Fruit fly (Drosophila melanogaster) whole organism, prepupa: ENCODE data around the gene CG5062.

Source experiments
- Blimp-1 ChIP-seq: fragments of 200-800 bp; sonication (Bioruptor generic); optimal IDR thresholded peaks from 3 replicates; lab custom pipeline; 2017; ENCODE audit warnings: missing biosample characterization, missing genetic modification characterization, mild to moderate bottlenecking, moderate library complexity, missing genetic modification reagents
- CG11294 ChIP-seq: fragments of 200-800 bp; sonication (Bioruptor generic); IDR thresholded peaks from 2 replicates; pipeline ENCODE4 v1.3.6; 2022; ENCODE audit warnings: missing biosample characterization, missing genetic modification characterization
- CG11762 ChIP-seq: fragments of 200-800 bp; sonication (Bioruptor generic); optimal IDR thresholded peaks from 3 replicates; lab custom pipeline; 2016; ENCODE audit warnings: missing biosample characterization, missing genetic modification characterization; ENCODE audit not compliant: insufficient read depth
- CG1621 ChIP-seq: fragments of 200-800 bp; sonication (Bioruptor generic); optimal IDR thresholded peaks from 3 replicates; lab custom pipeline; 2018; ENCODE audit warnings: missing biosample characterization, mild to moderate bottlenecking, missing genetic modification characterization
- CG16779 ChIP-seq: fragments of 200-800 bp; sonication (Bioruptor generic); optimal IDR thresholded peaks from 3 replicates; lab custom pipeline; 2017; ENCODE audit warnings: missing biosample characterization, mild to moderate bottlenecking, missing genetic modification characterization
- CG3032 ChIP-seq: fragments of 200-800 bp; optimal IDR thresholded peaks from 2 replicates; lab custom pipeline; 2019; ENCODE audit warnings: missing biosample characterization, mild to moderate bottlenecking, missing genetic modification characterization, moderate library complexity
- CG31627 ChIP-seq: fragments of 200-800 bp; sonication (Bioruptor generic); optimal IDR thresholded peaks from 3 replicates; lab custom pipeline; 2016; ENCODE audit warnings: missing biosample characterization, missing genetic modification characterization
- CG32006 ChIP-seq: fragments of 200-800 bp; sonication (Bioruptor generic); optimal IDR thresholded peaks from 3 replicates; lab custom pipeline; 2017; ENCODE audit warnings: missing biosample characterization, mild to moderate bottlenecking, missing genetic modification characterization
- CG34406 ChIP-seq: fragments of 200-800 bp; sonication (Bioruptor generic); optimal IDR thresholded peaks from 3 replicates; lab custom pipeline; 2016; ENCODE audit warnings: missing biosample characterization, missing genetic modification characterization
- CG3919 ChIP-seq: fragments of 200-800 bp; sonication (Bioruptor generic); optimal IDR thresholded peaks from 3 replicates; lab custom pipeline; 2016; ENCODE audit warnings: missing biosample characterization, missing genetic modification characterization
- CG6163 ChIP-seq: fragments of 200-800 bp; sonication (Bioruptor generic); IDR thresholded peaks from 3 replicates; pipeline ENCODE4 v1.3.6; 2022; ENCODE audit warnings: missing biosample characterization, missing genetic modification characterization
- CG6792 ChIP-seq: fragments of 200-800 bp; sonication (Bioruptor generic); optimal IDR thresholded peaks from 3 replicates; lab custom pipeline; 2016; ENCODE audit warnings: missing biosample characterization, missing genetic modification characterization
- CG6808 ChIP-seq: fragments of 200-800 bp; sonication (Bioruptor generic); optimal IDR thresholded peaks from 3 replicates; lab custom pipeline; 2017; ENCODE audit warnings: missing biosample characterization, missing genetic modification characterization, mild to moderate bottlenecking, moderate library complexity, missing genetic modification reagents
- CG6854 ChIP-seq: fragments of 200-800 bp; sonication (Bioruptor generic); optimal IDR thresholded peaks from 2 replicates; lab custom pipeline; 2017; ENCODE audit warnings: missing biosample characterization, mild to moderate bottlenecking, missing genetic modification characterization
- CG8319 ChIP-seq: fragments of 200-800 bp; sonication (Bioruptor generic); optimal IDR thresholded peaks from 3 replicates; lab custom pipeline; 2016; ENCODE audit warnings: missing biosample characterization, missing genetic modification characterization
- CG8632 ChIP-seq: fragments of 200-800 bp; sonication (Bioruptor generic); optimal IDR thresholded peaks from 3 replicates; lab custom pipeline; 2016; ENCODE audit warnings: missing biosample characterization, missing genetic modification characterization
- CG9139 ChIP-seq: fragments of 200-800 bp; sonication (Bioruptor generic); optimal IDR thresholded peaks from 3 replicates; lab custom pipeline; 2017; ENCODE audit warnings: missing biosample characterization, mild to moderate bottlenecking, missing genetic modification characterization
- Eip78C ChIP-seq: fragments of 200-800 bp; sonication (Bioruptor generic); peaks from one replicate; lab custom pipeline; 2016; ENCODE audit warnings: missing biosample characterization, missing genetic modification characterization
- Ets21C ChIP-seq: fragments of 200-800 bp; sonication (Bioruptor generic); optimal IDR thresholded peaks from 3 replicates; lab custom pipeline; 2016; ENCODE audit warnings: missing biosample characterization, missing genetic modification characterization
- Ets96B ChIP-seq: fragments of 200-800 bp; optimal IDR thresholded peaks from 2 replicates; lab custom pipeline; 2019; ENCODE audit warnings: missing biosample characterization, mild to moderate bottlenecking, missing genetic modification characterization, moderate library complexity
- Hr4 ChIP-seq: fragments of 200-800 bp; sonication (Bioruptor generic); optimal IDR thresholded peaks from 3 replicates; lab custom pipeline; 2016; ENCODE audit warnings: missing biosample characterization, missing genetic modification characterization
- Lpt ChIP-seq: fragments of 200-800 bp; sonication (Bioruptor generic); optimal IDR thresholded peaks from 3 replicates; lab custom pipeline; 2016; ENCODE audit warnings: missing biosample characterization, missing genetic modification characterization
- Met ChIP-seq: fragments of 200-800 bp; sonication (Bioruptor generic); optimal IDR thresholded peaks from 3 replicates; lab custom pipeline; 2016; ENCODE audit warnings: missing biosample characterization, missing genetic modification characterization
- Smox ChIP-seq: fragments of 200-800 bp; sonication (Bioruptor generic); optimal IDR thresholded peaks from 3 replicates; lab custom pipeline; 2016; ENCODE audit warnings: missing biosample characterization, missing genetic modification characterization
- Sox102F ChIP-seq: fragments of 200-800 bp; sonication (Bioruptor generic); optimal IDR thresholded peaks from 2 replicates; lab custom pipeline; 2016; ENCODE audit warnings: missing biosample characterization, mild to moderate bottlenecking, missing genetic modification characterization
- Sox15 ChIP-seq: fragments of 200-800 bp; sonication (Bioruptor generic); optimal IDR thresholded peaks from 3 replicates; lab custom pipeline; 2016; ENCODE audit warnings: missing biosample characterization, missing genetic modification characterization
- achi ChIP-seq: fragments of 200-800 bp; sonication (Bioruptor generic); optimal IDR thresholded peaks from 3 replicates; lab custom pipeline; 2016; ENCODE audit warnings: missing biosample characterization, missing genetic modification characterization
- fkh ChIP-seq: fragments of 200-800 bp; sonication (Bioruptor generic); optimal IDR thresholded peaks from 3 replicates; lab custom pipeline; 2017; ENCODE audit warnings: missing biosample characterization, mild to moderate bottlenecking, missing genetic modification characterization, moderate library complexity
- lz ChIP-seq: fragments of 200-800 bp; sonication (Bioruptor generic); optimal IDR thresholded peaks from 3 replicates; lab custom pipeline; 2016; ENCODE audit warnings: missing biosample characterization, missing genetic modification characterization
- pdm3 ChIP-seq: fragments of 200-800 bp; sonication (Bioruptor generic); optimal IDR thresholded peaks from 3 replicates; lab custom pipeline; 2016; ENCODE audit warnings: missing biosample characterization, missing genetic modification characterization
- salr ChIP-seq, 2 experiments: fragments of 200-800 bp; sonication (Bioruptor generic); optimal IDR thresholded peaks; 3 replicates each; lab custom pipeline; 2016 to 2018; ENCODE audit warnings: missing biosample characterization in 2 of 2, missing genetic modification characterization in 2 of 2, mild to moderate bottlenecking in 1 of 2
- ss ChIP-seq, 2 experiments: fragments of 200-800 bp; sonication (Bioruptor generic); optimal IDR thresholded peaks; 2 replicates in 1 of 2; 3 replicates in 1 of 2; lab custom pipeline; 2017 to 2018; ENCODE audit warnings: mild to moderate bottlenecking in 2 of 2, missing biosample characterization in 2 of 2, missing genetic modification characterization in 2 of 2, moderate library complexity in 1 of 2
- svp ChIP-seq: fragments of 200-800 bp; sonication (Bioruptor generic); peaks from one replicate; lab custom pipeline; 2016; ENCODE audit warnings: missing biosample characterization, missing genetic modification characterization
- vri ChIP-seq: fragments of 200-800 bp; sonication (Bioruptor generic); optimal IDR thresholded peaks from 3 replicates; lab custom pipeline; 2016; ENCODE audit warnings: missing biosample characterization, mild to moderate bottlenecking, missing genetic modification characterization

Gene CG5062

dm6 chrX:5143810-5144209, 38.4 kb downstream of the CG5062 start (continued):
- TF ChIP-seq CG8632 (GFP tag; lab: Kevin White, UChicago) (no peak), CG34406 (GFP tag; lab: Kevin White, UChicago) (no peak), CG8319 (GFP tag; lab: Kevin White, UChicago) (no peak), CG6792 (GFP tag; lab: Kevin White, UChicago) (no peak), Ets21C (GFP tag; lab: Kevin White, UChicago) (no peak), Met (GFP tag; lab: Kevin White, UChicago) (no peak), CG31627 (GFP tag; lab: Kevin White, UChicago) (no peak), achi (GFP tag; lab: Kevin White, UChicago) (no peak), Lpt (GFP tag; lab: Kevin White, UChicago) (no peak), vri (no peak), CG16779 (tag; lab: Kevin White, UChicago) (no peak), CG11762 (GFP tag; lab: Kevin White, UChicago) (no peak), CG3919 (no peak), CG6854 (GFP tag; lab: Kevin White, UChicago) (no peak), Blimp-1 (GFP tag; lab: Kevin White, UChicago) (no peak), Eip78C (peak; percentile 44), fkh (GFP tag; lab: Kevin White, UChicago) (no peak), CG6808 (no peak), CG32006 (GFP tag; lab: Kevin White, UChicago) (peak; percentile 30), lz (GFP tag; lab: Kevin White, UChicago) (no peak), Sox102F (no peak), CG1621 (tag; lab: Kevin White, UChicago) (no peak), svp (GFP tag; lab: Kevin White, UChicago) (peak; percentile 45), pdm3 (GFP tag; lab: Kevin White, UChicago) (peak; percentile 18), salr (GFP tag; optimal IDR thresholded peaks at IDR 0.05; lab: Kevin White, UChicago) (no peak), Sox15 (GFP tag; lab: Kevin White, UChicago) (no peak), CG11294 (GFP tag; lab: Robert Waterston, UW) (0 out of 2 replicates have a peak, but pooled peaks have one; percentile 10), Smox (GFP tag; lab: Kevin White, UChicago) (no peak), CG9139 (GFP tag; lab: Kevin White, UChicago) (no peak), Ets96B (no peak), CG6163 (peak; percentile 51; the same call in 1 of the 3 replicates), Hr4 (GFP tag; lab: Kevin White, UChicago) (peak; percentile 16), ss (GFP tag; optimal IDR thresholded peaks at IDR 0.05; lab: Kevin White, UChicago) (peak in 1 of 2 experiments; percentile 1)
- TF ChIP-seq, all 60 proteins: peak for 15

dm6 chrX:5131598-5131997, 50.6 kb downstream of the CG5062 start, which contains the start of gene Rpn13R:
Gene Rpn13R (plus strand): TSS chrX:5131898.
- no peak for TF ChIP-seq Met (GFP tag; lab: Kevin White, UChicago)
- TF ChIP-seq ss (GFP tag; optimal IDR thresholded peaks at IDR 0.05; lab: Kevin White, UChicago), result no peak
- TF ChIP-seq CG11294 (GFP tag; lab: Robert Waterston, UW), result no peak
- TF ChIP-seq CG6792 (GFP tag; lab: Kevin White, UChicago), result no peak
- no peak for TF ChIP-seq CG3032 (tag; lab: Kevin White, UChicago)
- TF ChIP-seq Hr4 (GFP tag; lab: Kevin White, UChicago), result no peak
- TF ChIP-seq CG1621 (tag; lab: Kevin White, UChicago), result no peak
- no peak for TF ChIP-seq Lpt (GFP tag; lab: Kevin White, UChicago)
